Worm (Caenorhabditis elegans) whole organism, L3 larva: ENCODE results near the gene R144.6.
"Not testable (repeated sequence)": the region's sequence is repeated elsewhere in the genome, so short reads cannot be mapped to it uniquely, and the experiment has no call there.

Source experiments
- ZK546.5 ChIP-seq: sonication (generic microtip); optimal IDR thresholded peaks from 2 replicates; lab custom pipeline; 2017; ENCODE audit warnings: missing biosample characterization, missing genetic modification characterization
- aly-2 ChIP-seq: fragments of 150-350 bp; optimal IDR thresholded peaks from 2 replicates; lab custom pipeline; 2014; ENCODE audit warnings: missing biosample characterization, missing genetic modification characterization
- ama-1 ChIP-seq: fragments of 150-350 bp; optimal IDR thresholded peaks from 2 replicates; lab custom pipeline; 2018
- ceh-16 ChIP-seq: sonication (generic microtip); optimal IDR thresholded peaks from 2 replicates; lab custom pipeline; 2017; ENCODE audit warnings: missing biosample characterization, missing genetic modification characterization
- ceh-28 ChIP-seq: fragments of 150-350 bp; optimal IDR thresholded peaks from 2 replicates; lab custom pipeline; 2014; ENCODE audit warnings: missing biosample characterization, missing genetic modification reagents, missing genetic modification characterization
- ceh-9 ChIP-seq: sonication (generic microtip); optimal IDR thresholded peaks from 2 replicates; lab custom pipeline; 2018; ENCODE audit warnings: missing biosample characterization, missing genetic modification characterization
- daf-12 ChIP-seq: fragments of 150-350 bp; optimal IDR thresholded peaks from 2 replicates; lab custom pipeline; 2014; ENCODE audit warnings: missing biosample characterization, missing genetic modification reagents, missing genetic modification characterization
- egl-27 ChIP-seq: sonication (generic microtip); optimal IDR thresholded peaks from 4 replicates; lab custom pipeline; 2017; ENCODE audit warnings: missing biosample characterization, missing genetic modification reagents, missing genetic modification characterization
- egl-5 ChIP-seq: fragments of 150-350 bp; optimal IDR thresholded peaks from 2 replicates; lab custom pipeline; 2017; ENCODE audit warnings: missing biosample characterization, missing genetic modification reagents, missing genetic modification characterization, inconsistent platforms
- elt-1 ChIP-seq: fragments of 150-350 bp; optimal IDR thresholded peaks from 2 replicates; lab custom pipeline; 2014; ENCODE audit warnings: missing biosample characterization, missing genetic modification characterization
- elt-2 ChIP-seq: sonication (generic microtip); optimal IDR thresholded peaks from 2 replicates; lab custom pipeline; 2016; ENCODE audit warnings: missing genetic modification reagents, mild to moderate bottlenecking, missing genetic modification characterization, missing compliant biosample characterization
- elt-3 ChIP-seq, 3 experiments: fragments of 150-350 bp in 1 of 3; sonication (generic microtip) in 2 of 3; optimal IDR thresholded peaks; 2 replicates in 2 of 3; 4 replicates in 1 of 3; lab custom pipeline; 2014 to 2017; ENCODE audit warnings: missing biosample characterization in 3 of 3, missing genetic modification characterization in 3 of 3
- eor-1 ChIP-seq, 2 experiments: fragments of 150-350 bp; optimal IDR thresholded peaks; 2 replicates each; lab custom pipeline; 2014 to 2018; ENCODE audit warnings: missing biosample characterization in 2 of 2, missing genetic modification characterization in 2 of 2
- fkh-10 ChIP-seq: sonication (generic microtip); optimal IDR thresholded peaks from 2 replicates; lab custom pipeline; 2017; ENCODE audit warnings: missing biosample characterization, missing genetic modification reagents, missing genetic modification characterization
- fkh-2 ChIP-seq: fragments of 150-350 bp; optimal IDR thresholded peaks from 2 replicates; lab custom pipeline; 2014; ENCODE audit warnings: missing biosample characterization, missing genetic modification reagents, missing genetic modification characterization
- fos-1 ChIP-seq: fragments of 150-350 bp; optimal IDR thresholded peaks from 2 replicates; lab custom pipeline; 2014; ENCODE audit warnings: missing biosample characterization, missing genetic modification characterization
- hmg-11 ChIP-seq: sonication (generic microtip); optimal IDR thresholded peaks from 2 replicates; lab custom pipeline; 2016; ENCODE audit warnings: missing genetic modification characterization, missing compliant biosample characterization
- jun-1 ChIP-seq: fragments of 150-350 bp; optimal IDR thresholded peaks from 2 replicates; lab custom pipeline; 2014; ENCODE audit warnings: missing biosample characterization, missing genetic modification reagents, missing genetic modification characterization
- lin-15B ChIP-seq: fragments of 150-350 bp; optimal IDR thresholded peaks from 2 replicates; lab custom pipeline; 2014; ENCODE audit warnings: missing biosample characterization, missing genetic modification characterization
- lsy-12 ChIP-seq: sonication (generic microtip); optimal IDR thresholded peaks from 2 replicates; lab custom pipeline; 2016; ENCODE audit warnings: mild to moderate bottlenecking, missing genetic modification characterization, missing compliant biosample characterization
- mdl-1 ChIP-seq: fragments of 150-350 bp; optimal IDR thresholded peaks from 2 replicates; lab custom pipeline; 2014; ENCODE audit warnings: missing biosample characterization, missing genetic modification characterization
- mml-1 ChIP-seq: fragments of 150-350 bp; sonication (generic microtip); optimal IDR thresholded peaks from 3 replicates; lab custom pipeline; 2014; ENCODE audit warnings: missing biosample characterization, missing genetic modification characterization
- nfya-1 ChIP-seq: sonication (generic microtip); optimal IDR thresholded peaks from 2 replicates; lab custom pipeline; 2017; ENCODE audit warnings: missing genetic modification characterization, mild to moderate bottlenecking, missing compliant biosample characterization, antibody characterized with exemption, moderate library complexity; ENCODE audit not compliant: insufficient read depth
- nhr-11 ChIP-seq: fragments of 150-350 bp; optimal IDR thresholded peaks from 2 replicates; lab custom pipeline; 2014; ENCODE audit warnings: missing biosample characterization, missing genetic modification characterization
- nhr-12 ChIP-seq: fragments of 150-350 bp; optimal IDR thresholded peaks from 2 replicates; lab custom pipeline; 2014; ENCODE audit warnings: missing biosample characterization, missing genetic modification characterization
- nhr-23 ChIP-seq: fragments of 150-350 bp; optimal IDR thresholded peaks from 2 replicates; lab custom pipeline; 2014; ENCODE audit warnings: missing biosample characterization, missing genetic modification reagents, missing genetic modification characterization
- nhr-237 ChIP-seq: fragments of 150-350 bp; optimal IDR thresholded peaks from 2 replicates; lab custom pipeline; 2014; ENCODE audit warnings: missing biosample characterization, missing genetic modification characterization
- nhr-25 ChIP-seq: sonication (generic microtip); optimal IDR thresholded peaks from 2 replicates; lab custom pipeline; 2017; ENCODE audit warnings: missing biosample characterization, missing genetic modification characterization
- nhr-28 ChIP-seq: fragments of 150-350 bp; optimal IDR thresholded peaks from 2 replicates; lab custom pipeline; 2014; ENCODE audit warnings: missing biosample characterization, missing genetic modification characterization
- nhr-43 ChIP-seq: sonication (generic microtip); optimal IDR thresholded peaks from 2 replicates; lab custom pipeline; 2016; ENCODE audit warnings: mild to moderate bottlenecking, missing genetic modification characterization, missing compliant biosample characterization; ENCODE audit not compliant: poor library complexity, severe bottlenecking
- nhr-67 ChIP-seq: fragments of 150-350 bp; optimal IDR thresholded peaks from 2 replicates; lab custom pipeline; 2014; ENCODE audit warnings: missing biosample characterization, missing genetic modification characterization
- nhr-76 ChIP-seq: fragments of 150-350 bp; sonication (generic microtip); optimal IDR thresholded peaks from 5 replicates; lab custom pipeline; 2014; ENCODE audit warnings: missing biosample characterization, missing genetic modification characterization
- nhr-77 ChIP-seq: fragments of 150-350 bp; optimal IDR thresholded peaks from 2 replicates; lab custom pipeline; 2014; ENCODE audit warnings: missing biosample characterization, missing genetic modification characterization
- pha-4 ChIP-seq: fragments of 150-350 bp; optimal IDR thresholded peaks from 2 replicates; lab custom pipeline; 2014; ENCODE audit warnings: missing biosample characterization, missing genetic modification reagents, missing genetic modification characterization
- pqm-1 ChIP-seq: fragments of 150-350 bp; optimal IDR thresholded peaks from 2 replicates; lab custom pipeline; 2017; ENCODE audit warnings: missing biosample characterization, missing genetic modification characterization, inconsistent platforms
- sea-2 ChIP-seq: fragments of 150-350 bp; sonication (generic microtip); optimal IDR thresholded peaks from 4 replicates; lab custom pipeline; 2014; ENCODE audit warnings: missing biosample characterization, missing genetic modification reagents, missing genetic modification characterization
- skn-1 ChIP-seq: fragments of 150-350 bp; optimal IDR thresholded peaks from 2 replicates; lab custom pipeline; 2014; ENCODE audit warnings: missing biosample characterization, missing genetic modification characterization
- snpc-4 ChIP-seq: fragments of 150-350 bp; optimal IDR thresholded peaks from 2 replicates; lab custom pipeline; 2014; ENCODE audit warnings: missing biosample characterization, missing genetic modification characterization
- tbx-2 ChIP-seq: sonication (generic microtip); optimal IDR thresholded peaks from 2 replicates; lab custom pipeline; 2016; ENCODE audit warnings: mild to moderate bottlenecking, missing genetic modification characterization, missing compliant biosample characterization
- unc-39 ChIP-seq: sonication (generic microtip); optimal IDR thresholded peaks from 4 replicates; lab custom pipeline; 2017; ENCODE audit warnings: missing biosample characterization, missing genetic modification characterization
- unc-62 ChIP-seq: fragments of 150-350 bp; sonication (generic microtip); optimal IDR thresholded peaks from 4 replicates; lab custom pipeline; 2014; ENCODE audit warnings: missing biosample characterization, missing genetic modification reagents, missing genetic modification characterization
- zag-1 ChIP-seq: fragments of 150-350 bp; optimal IDR thresholded peaks from 2 replicates; lab custom pipeline; 2014; ENCODE audit warnings: missing biosample characterization, missing genetic modification characterization
- ztf-11 ChIP-seq: fragments of 150-350 bp; optimal IDR thresholded peaks from 2 replicates; lab custom pipeline; 2014; ENCODE audit warnings: missing biosample characterization, missing genetic modification characterization
- ztf-4 ChIP-seq: fragments of 150-350 bp; optimal IDR thresholded peaks from 2 replicates; lab custom pipeline; 2014; ENCODE audit warnings: missing biosample characterization, missing genetic modification characterization

The R144.6 gene

ce11 chrIII:4980367-4980766 lies 24.2 kb downstream of the R144.6 start, which contains the start of gene C27F2.6:
TSS of gene C27F2.6 (minus strand) at chrIII:4980467.
- TF ChIP-seq ztf-11; nhr-43 (tag; lab: Kevin White, UChicago); fos-1 (tag; lab: Kevin White, UChicago): not testable (repeated sequence)

- no peak for TF ChIP-seq lsy-12
- no peak for TF ChIP-seq elt-3 (tag; optimal IDR thresholded peaks at IDR 0.05; lab: Kevin White, UChicago)
- peak; percentile 12 for TF ChIP-seq nfya-1
These were observed 36.4 kb downstream of the R144.6 start for ce11 chrIII:4968146-4968545.

ce11 chrIII:4967236-4967635 lies 37.3 kb downstream of the R144.6 start:
- TF ChIP-seq tbx-2 (tag; lab: Kevin White, UChicago), result no peak
- peak; percentile 94 for TF ChIP-seq fkh-10 (GFP tag; lab: Kevin White, UChicago)

- TF ChIP-seq lsy-12, result no peak
- no peak for TF ChIP-seq fkh-10 (GFP tag; lab: Kevin White, UChicago)
- no peak for TF ChIP-seq nhr-67
- no peak for TF ChIP-seq ama-1 (lab: Kevin White, UChicago)
- TF ChIP-seq egl-5, result no peak
- no peak for TF ChIP-seq ceh-16
- no peak for TF ChIP-seq hmg-11 (tag; lab: Kevin White, UChicago)
- TF ChIP-seq zag-1, result no peak
- no peak for TF ChIP-seq daf-12
- TF ChIP-seq egl-27, result no peak
- TF ChIP-seq nhr-77 (tag; lab: Kevin White, UChicago), result no peak
- no peak for TF ChIP-seq snpc-4 (tag; lab: Kevin White, UChicago)
- TF ChIP-seq unc-62, result no peak
- no peak for TF ChIP-seq tbx-2 (tag; lab: Kevin White, UChicago)
- TF ChIP-seq nhr-11 (tag; lab: Kevin White, UChicago), result no peak
- TF ChIP-seq, all 47 proteins: peak for 0
These were observed 39.2 kb downstream of the R144.6 start, which contains the start of gene nca-2 for ce11 chrIII:4965271-4965670. TSS of gene nca-2 (plus strand) at chrIII:4965571.

- TF ChIP-seq sea-2 (no peak), nfya-1 (peak; percentile 92), nhr-67 (no peak), hmg-11 (tag; lab: Kevin White, UChicago) (peak; percentile 63), unc-39 (tag; lab: Kevin White, UChicago) (no peak), ceh-16 (no peak), mdl-1 (tag; lab: Kevin White, UChicago) (no peak), jun-1 (peak; percentile 60), fkh-10 (GFP tag; lab: Kevin White, UChicago) (peak; percentile 3), aly-2 (tag; lab: Kevin White, UChicago) (no peak), ama-1 (lab: Kevin White, UChicago) (peak; percentile 43), daf-12 (no peak), egl-5 (peak; percentile 12), lsy-12 (peak; percentile 72), mml-1 (tag; lab: Kevin White, UChicago) (no peak), nhr-25 (tag; lab: Kevin White, UChicago) (peak; percentile 79), fkh-2 (tag; lab: Kevin White, UChicago) (peak; percentile 22), tbx-2 (tag; lab: Kevin White, UChicago) (peak; percentile 70), nhr-11 (tag; lab: Kevin White, UChicago) (peak; percentile 51), lin-15B (peak; percentile 84), elt-3 (tag; optimal IDR thresholded peaks at IDR 0.05; lab: Kevin White, UChicago) (peak in 1 of 3 experiments; percentile 13), elt-2 (tag; lab: Kevin White, UChicago) (peak; percentile 55), skn-1 (peak; percentile 64), eor-1 (tag; optimal IDR thresholded peaks at IDR 0.05; lab: Kevin White, UChicago) (no peak), unc-62 (no peak), ztf-4 (tag; lab: Kevin White, UChicago) (no peak), egl-27 (no peak), nhr-12 (tag; lab: Kevin White, UChicago) (no peak), nhr-237 (tag; lab: Kevin White, UChicago) (no peak), ztf-11 (no peak), nhr-28 (no peak), ceh-28 (tag; lab: Kevin White, UChicago) (peak; percentile 75), ceh-9 (tag; lab: Kevin White, UChicago) (no peak), nhr-77 (tag; lab: Kevin White, UChicago) (peak; percentile 50), nhr-43 (tag; lab: Kevin White, UChicago) (peak; percentile 83), elt-1 (tag; lab: Kevin White, UChicago) (no peak), pha-4 (tag; lab: Kevin White, UChicago) (peak; percentile 92), nhr-23 (tag; lab: Kevin White, UChicago) (peak; percentile 91), pqm-1 (tag; lab: Kevin White, UChicago) (peak; percentile 34), ZK546.5 (tag; lab: Kevin White, UChicago) (no peak), nhr-76 (tag; lab: Kevin White, UChicago) (no peak)
These were observed 41.6 kb downstream of the R144.6 start, which contains the start of gene C27F2.9 for ce11 chrIII:4962886-4963285. TSS of gene C27F2.9 (minus strand) at chrIII:4963044.
